Fruit fly (Drosophila melanogaster) S2 (cell line): ENCODE data around the gene Uqcc1.
A peak's percentile ranks its signal among the peaks of the same experiment; 100 is the strongest.

Experiments used
- CG8478 ChIP-seq: fragments of >200 bp; optimal IDR thresholded peaks from 2 replicates; lab custom pipeline; 2018
- CTCF ChIP-seq, 2 experiments: fragments of >200 bp; optimal IDR thresholded peaks; 2 replicates each; lab custom pipeline; 2018

The Uqcc1 gene

DNA sequence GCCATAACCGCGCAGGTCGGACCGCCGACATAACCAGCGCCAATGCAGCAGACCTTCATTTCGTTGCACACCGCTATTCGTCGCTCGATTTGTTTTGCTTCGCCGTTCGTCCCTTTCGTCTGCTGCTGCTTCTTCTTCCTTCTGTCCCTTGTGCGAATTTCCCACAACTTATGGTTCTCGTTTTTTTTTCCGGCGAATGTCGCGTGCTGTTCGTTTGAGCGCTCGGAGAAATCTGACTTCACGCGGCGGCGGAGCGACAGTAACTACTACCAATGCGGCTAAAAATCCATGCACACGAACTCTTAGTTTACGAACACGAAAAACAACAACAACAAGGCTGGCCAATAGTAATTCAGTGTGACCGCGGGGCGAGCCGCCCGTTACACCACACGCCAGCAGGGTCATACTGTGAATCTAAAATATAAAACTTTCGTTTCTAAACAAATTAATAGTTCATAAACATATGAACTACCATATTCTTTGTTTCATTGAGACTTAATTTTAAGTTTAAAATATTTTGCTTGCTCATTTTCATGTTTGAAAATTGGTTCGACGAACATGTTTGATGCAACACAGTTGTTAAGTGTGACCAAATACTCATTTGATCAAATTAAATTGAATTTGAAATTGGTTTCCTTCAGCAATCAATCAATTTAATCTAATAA, 6.7 kb upstream of the Uqcc1 start, which contains the start of gene sgl:
TSS of gene sgl (minus strand) at position 271 of the 665 bp plus-strand sequence.
- TF ChIP-seq CTCF (optimal IDR thresholded peaks at IDR 0.05; lab: Kevin White, UChicago) (no peak), CG8478 (lab: Kevin White, UChicago) (no peak)

DNA sequence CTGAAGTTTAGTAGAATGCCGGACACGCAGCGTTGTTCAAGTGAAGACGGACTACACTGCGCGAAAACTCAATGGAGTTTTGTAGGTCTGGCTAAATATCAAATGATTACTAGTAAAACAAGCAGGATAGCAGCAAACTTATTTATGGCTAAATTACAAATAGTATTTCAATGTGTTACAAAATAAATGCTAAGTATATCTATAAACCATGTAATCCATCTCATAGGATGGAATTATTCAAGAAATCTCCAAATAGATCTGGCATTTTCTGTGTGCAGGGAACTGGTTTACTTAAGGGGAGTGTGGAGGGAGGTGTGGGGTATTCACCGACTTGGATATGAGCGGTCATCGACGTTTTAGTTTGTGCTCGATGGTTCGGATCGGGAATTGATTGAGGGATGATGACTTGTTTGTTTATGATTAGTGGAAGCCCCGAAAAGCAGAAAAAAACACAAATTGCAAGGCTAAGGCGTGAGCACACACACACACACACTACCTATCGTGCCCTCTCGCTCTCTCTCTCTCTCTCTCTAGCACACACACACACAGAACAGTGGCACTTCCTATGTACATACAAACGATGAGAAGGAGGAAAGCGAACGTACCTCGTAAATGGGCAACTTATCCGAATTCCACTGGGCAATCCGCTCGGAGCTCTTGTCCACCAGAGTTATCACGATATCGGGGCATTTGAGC, 6.0 kb upstream of the Uqcc1 start:
- TF ChIP-seq CTCF (optimal IDR thresholded peaks at IDR 0.05; lab: Kevin White, UChicago) = no peak

dm6 chr3L:6963175-6963574, 5.3 kb upstream of the Uqcc1 start:
- no peak for TF ChIP-seq CTCF (optimal IDR thresholded peaks at IDR 0.05; lab: Kevin White, UChicago)
- TF ChIP-seq CG8478 (lab: Kevin White, UChicago) = no peak

DNA sequence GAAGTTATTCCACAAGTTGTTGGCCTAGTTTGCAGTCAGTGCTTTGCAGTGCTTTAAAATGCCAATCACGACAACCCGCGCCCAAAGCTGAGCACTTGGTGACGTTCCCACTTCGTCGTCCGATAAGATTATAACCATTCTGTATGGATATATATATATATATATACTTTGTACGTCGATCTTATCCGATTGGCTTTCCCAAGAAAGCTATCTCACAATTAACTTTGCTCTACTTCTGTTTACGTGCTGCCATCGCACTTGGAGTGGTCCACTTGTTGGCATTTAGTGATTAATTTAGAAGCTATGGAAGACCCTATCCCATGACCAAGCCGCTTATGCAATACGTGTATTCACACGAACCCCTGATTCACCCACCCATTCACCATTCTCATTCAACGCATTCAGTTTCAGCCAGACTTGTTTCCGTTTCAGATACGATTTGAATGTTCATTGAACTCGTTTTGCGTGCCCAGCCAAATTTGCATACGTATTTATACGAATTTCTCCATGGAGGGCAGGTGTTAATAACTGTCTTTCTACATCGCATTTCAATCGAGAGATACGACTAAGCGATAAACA, 4.2 kb upstream of the Uqcc1 start:
- TF ChIP-seq CG8478 (lab: Kevin White, UChicago) = no peak

dm6 chr3L:6955254-6956229, 2.4 kb downstream of the Uqcc1 start, which contains the start of the genes CG10077 and CG9948:
CG10077 (minus strand) TSS chr3L:6955904.
CG9948 (plus strand) TSS chr3L:6955991.
- TF ChIP-seq CG8478 (lab: Kevin White, UChicago) (no peak), CTCF (optimal IDR thresholded peaks at IDR 0.05; lab: Kevin White, UChicago) (no peak)

dm6 chr3L:6947188-6947971, 10.5 kb downstream of the Uqcc1 start:
- no peak for TF ChIP-seq CG8478 (lab: Kevin White, UChicago)
- TF ChIP-seq CTCF (optimal IDR thresholded peaks at IDR 0.05; lab: Kevin White, UChicago) = no peak

dm6 chr3L:6945357-6945756, 12.6 kb downstream of the Uqcc1 start:
- TF ChIP-seq CG8478 (lab: Kevin White, UChicago) (no peak), CTCF (optimal IDR thresholded peaks at IDR 0.05; lab: Kevin White, UChicago) (no peak)

DNA sequence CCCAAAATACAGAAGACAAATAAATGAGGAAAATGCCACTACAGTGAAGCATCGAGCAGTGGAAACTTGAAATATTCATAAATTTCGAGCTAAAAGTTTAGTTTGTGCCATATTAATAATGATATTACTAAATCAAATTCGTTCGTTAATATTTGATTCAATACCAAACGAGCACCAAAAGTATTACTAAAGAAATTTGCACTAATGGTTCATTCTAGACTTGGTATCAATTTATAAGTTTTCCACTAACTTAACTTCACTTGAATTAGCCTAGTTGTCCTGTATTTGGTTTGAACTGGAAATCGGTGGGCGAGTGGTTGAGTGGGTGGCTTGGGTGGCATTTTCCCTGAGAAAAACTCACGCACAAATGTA, 14.0 kb downstream of the Uqcc1 start:
- TF ChIP-seq CG8478 (lab: Kevin White, UChicago) = no peak
- no peak for TF ChIP-seq CTCF (optimal IDR thresholded peaks at IDR 0.05; lab: Kevin White, UChicago)

DNA sequence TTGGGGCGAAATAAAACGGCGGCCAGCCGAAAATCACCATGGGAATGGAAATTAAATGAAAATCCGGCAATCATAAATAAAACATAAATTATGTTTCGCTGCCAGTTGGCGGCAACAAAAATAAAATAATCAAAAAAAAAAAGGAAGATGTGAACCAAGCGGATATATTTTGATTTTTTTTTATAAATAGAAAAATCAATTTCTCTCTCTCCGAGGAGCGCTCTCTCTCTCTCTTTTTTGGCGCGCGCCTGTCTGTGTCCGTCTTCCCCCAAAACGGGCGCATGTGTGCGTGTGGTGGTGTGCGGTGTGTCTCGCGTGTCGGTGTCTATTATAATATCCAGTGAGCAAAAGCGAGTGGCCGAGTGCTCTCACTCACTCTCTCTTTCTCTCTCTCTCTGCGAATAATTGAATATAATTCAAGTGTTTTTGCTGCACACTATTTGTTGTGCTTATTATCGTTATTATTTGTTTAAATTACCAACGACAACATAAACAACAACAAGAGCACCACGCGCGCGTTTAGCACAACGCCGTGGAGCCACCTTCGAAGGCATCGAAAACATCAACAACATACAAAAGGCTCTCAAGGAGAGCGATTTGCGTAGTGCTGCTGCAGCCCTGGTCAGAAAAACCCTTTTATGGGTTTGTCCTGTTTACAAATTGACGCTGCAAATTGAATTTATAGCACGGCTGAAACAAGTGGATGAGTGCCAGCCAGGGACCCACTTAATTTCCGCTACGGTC, 14.5 kb downstream of the Uqcc1 start:
- TF ChIP-seq CG8478 (lab: Kevin White, UChicago) = no peak

- TF ChIP-seq CG8478 (lab: Kevin White, UChicago) = no peak
- no peak for TF ChIP-seq CTCF (optimal IDR thresholded peaks at IDR 0.05; lab: Kevin White, UChicago)
These were observed 15.1 kb downstream of the Uqcc1 start, which contains the start of gene tow for dm6 chr3L:6942831-6943114. tow (plus strand) TSS chr3L:6942856.

DNA sequence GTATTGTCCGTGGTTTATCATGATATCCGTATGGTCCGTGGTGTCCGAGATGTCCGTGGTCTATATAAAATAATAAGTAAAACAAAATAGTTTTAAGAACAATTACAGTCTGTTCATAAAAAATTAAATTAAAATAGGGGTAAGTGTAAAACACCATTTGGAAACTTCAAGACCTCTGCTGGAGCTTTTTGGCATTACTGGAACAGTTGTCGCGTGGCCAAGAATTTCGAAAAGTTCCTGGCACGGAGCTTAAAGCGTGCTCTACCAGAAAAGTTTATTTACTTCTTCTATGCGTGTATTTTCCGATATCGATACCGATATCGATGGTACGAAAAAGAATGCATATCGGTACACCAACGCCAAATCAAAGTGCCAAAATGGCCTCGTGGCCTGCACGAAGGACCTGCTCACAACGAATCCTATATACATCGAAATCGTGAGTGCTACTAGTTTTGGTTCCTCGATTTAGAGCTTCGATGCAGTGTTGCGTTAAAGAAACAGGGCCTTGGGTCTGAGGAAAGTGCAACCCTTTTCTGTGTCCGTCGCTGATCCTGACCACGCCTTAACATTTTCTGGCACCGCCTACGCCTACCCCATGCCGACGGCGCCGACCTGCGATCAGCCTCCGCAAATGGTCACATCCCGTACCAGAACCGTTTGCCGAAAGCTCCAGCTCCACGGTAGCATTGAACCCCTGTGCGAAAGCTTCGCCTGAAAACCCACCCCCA, 15.6 kb downstream of the Uqcc1 start:
- peak in 1 of 2 experiments; percentile 31 for TF ChIP-seq CTCF (optimal IDR thresholded peaks at IDR 0.05; lab: Kevin White, UChicago)
- no peak for TF ChIP-seq CG8478 (lab: Kevin White, UChicago)

DNA sequence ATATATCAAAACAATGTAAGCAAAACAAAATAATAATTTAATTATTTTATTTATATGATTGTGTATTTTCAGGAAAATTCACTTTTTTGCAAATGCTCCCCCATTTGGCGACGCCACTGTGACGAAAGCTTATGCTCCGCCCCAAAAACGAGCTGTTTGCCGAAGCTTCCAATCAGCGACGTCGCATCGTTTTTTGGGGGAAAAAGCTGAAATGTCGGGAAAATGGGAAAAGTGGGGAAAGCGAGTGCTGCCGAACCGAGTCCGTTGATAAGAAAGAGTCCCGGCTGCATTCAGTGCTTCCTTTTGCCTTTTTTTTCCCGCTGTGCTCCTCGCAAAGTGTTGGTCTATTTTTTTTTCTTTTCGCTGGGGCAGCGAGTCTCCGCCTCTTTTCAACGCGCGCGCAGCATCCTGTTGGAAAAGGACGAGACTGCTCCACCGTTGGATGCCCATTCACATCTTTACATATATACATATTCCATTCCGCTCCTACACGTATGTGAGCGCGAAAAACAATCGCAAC, 23.0 kb downstream of the Uqcc1 start:
- TF ChIP-seq CG8478 (lab: Kevin White, UChicago) (no peak), CTCF (optimal IDR thresholded peaks at IDR 0.05; lab: Kevin White, UChicago) (no peak)
